Worm (Caenorhabditis elegans): ENCODE results near the gene fkh-9.

fkh-9 gene

DNA sequence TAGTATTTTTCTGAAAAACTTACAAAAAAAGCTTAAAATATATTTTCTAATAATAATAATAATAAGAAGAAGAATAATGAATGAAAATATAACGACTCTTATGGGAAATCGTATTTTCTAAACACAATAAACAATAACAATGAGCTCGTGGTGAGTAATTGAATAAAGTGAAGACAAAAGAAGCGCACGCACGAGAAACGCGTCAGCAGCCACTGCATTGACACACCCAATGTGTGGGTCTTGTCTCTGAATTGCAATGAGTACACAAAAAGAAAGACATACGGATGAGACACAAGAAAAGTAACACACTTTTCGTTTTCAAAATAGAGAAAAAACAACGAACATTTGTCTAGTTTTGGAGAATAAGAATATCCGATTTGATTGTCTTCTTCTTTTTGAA lies 23.4 kb downstream of the fkh-9 start, which contains the start of gene F35A5.8:
Gene F35A5.8 (minus strand): TSS at position 151 of the 400 bp plus-strand sequence.
- no peak for TF ChIP-seq ceh-24 (tag; optimal IDR thresholded peaks at IDR 0.05)
- peak; percentile 2 for TF ChIP-seq rnt-1 (tag; optimal IDR thresholded peaks at IDR 0.05)
- no peak for TF ChIP-seq eyg-1 (tag; optimal IDR thresholded peaks at IDR 0.05)
- peak; percentile 37 for TF ChIP-seq sox-4 (tag; optimal IDR thresholded peaks at IDR 0.05)
- peak; percentile 94 for TF ChIP-seq unc-42 (tag; optimal IDR thresholded peaks at IDR 0.05)
- TF ChIP-seq che-1 (tag; optimal IDR thresholded peaks at IDR 0.05), result no peak
- peak; percentile 45 for TF ChIP-seq unc-55 (GFP tag; optimal IDR thresholded peaks at IDR 0.05)
- TF ChIP-seq ttx-3 (tag; optimal IDR thresholded peaks at IDR 0.05), result peak; percentile 10
- TF ChIP-seq ceh-31 (tag; optimal IDR thresholded peaks at IDR 0.05), result peak; percentile 46
- TF ChIP-seq nhr-11 (tag; optimal IDR thresholded peaks at IDR 0.05), result no peak
- TF ChIP-seq ceh-2 (tag; optimal IDR thresholded peaks at IDR 0.05), result no peak
- peak; percentile 22 for TF ChIP-seq zip-5 (tag; optimal IDR thresholded peaks at IDR 0.05)
- TF ChIP-seq pax-1 (tag; optimal IDR thresholded peaks at IDR 0.05), result no peak
- no peak for TF ChIP-seq ceh-6 (GFP tag; optimal IDR thresholded peaks at IDR 0.05)
- TF ChIP-seq F13H6.1 (tag; optimal IDR thresholded peaks at IDR 0.05), result no peak
- no peak for TF ChIP-seq hlh-8 (tag; optimal IDR thresholded peaks at IDR 0.05)
- TF ChIP-seq ahr-1 (tag; optimal IDR thresholded peaks at IDR 0.05), result no peak
- no peak for TF ChIP-seq ref-2 (tag; optimal IDR thresholded peaks at IDR 0.05)
- no peak for TF ChIP-seq ceh-45 (GFP tag; IDR thresholded peaks at IDR 0.05)
- TF ChIP-seq sox-2 (GFP tag; IDR thresholded peaks at IDR 0.05), result peak; percentile 66
- TF ChIP-seq K09A11.1 (tag; optimal IDR thresholded peaks at IDR 0.05; ENCODE audit: insufficient read depth), result no peak
- no peak for TF ChIP-seq K02D7.2 (tag; optimal IDR thresholded peaks at IDR 0.05)
- TF ChIP-seq unc-3 (GFP tag; conservative IDR thresholded peaks at IDR 0.05), result no peak
- peak; percentile 16 for TF ChIP-seq unc-3 (tag; optimal IDR thresholded peaks at IDR 0.05)
- peak; percentile 47 for TF ChIP-seq tbx-2 (tag; optimal IDR thresholded peaks at IDR 0.05)
- TF ChIP-seq pha-4 (tag; optimal IDR thresholded peaks at IDR 0.05), result no peak
- TF ChIP-seq nfya-1 (tag; optimal IDR thresholded peaks at IDR 0.05), result peak; percentile 50
- TF ChIP-seq C08G9.2 (tag; optimal IDR thresholded peaks at IDR 0.05), result no peak
- no peak for TF ChIP-seq hlh-30 (tag; optimal IDR thresholded peaks at IDR 0.05; ENCODE audit: insufficient read depth)
- TF ChIP-seq mec-3 (tag; optimal IDR thresholded peaks at IDR 0.05; ENCODE audit: borderline replicate concordance), result no peak

DNA sequence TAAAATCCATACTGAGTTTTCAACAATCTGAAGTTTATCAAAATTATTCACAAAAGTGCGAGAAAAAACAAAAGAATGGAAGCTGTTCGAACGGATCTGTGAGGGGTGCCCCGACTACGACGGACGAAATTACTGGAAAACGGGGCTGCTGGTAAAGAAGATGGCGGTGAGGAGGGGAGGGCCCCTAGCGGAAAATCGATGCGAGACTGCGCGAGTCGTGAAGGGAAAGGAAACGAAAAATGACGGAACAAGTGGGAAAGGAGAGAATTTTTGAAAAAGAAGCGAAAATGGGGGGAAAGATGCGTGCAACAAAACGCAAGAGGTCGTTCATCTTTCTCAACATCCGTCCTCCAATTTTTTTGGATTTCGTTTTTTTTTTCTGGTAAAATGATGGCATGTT lies 24.0 kb downstream of the fkh-9 start:
- peak; percentile 1 for TF ChIP-seq sdc-2 (tag; optimal IDR thresholded peaks at IDR 0.05)
- peak; percentile 2 for TF ChIP-seq nfya-1 (tag; optimal IDR thresholded peaks at IDR 0.05)
- TF ChIP-seq ceh-34 (tag; optimal IDR thresholded peaks at IDR 0.05), result peak; percentile 28
- TF ChIP-seq unc-42 (tag; optimal IDR thresholded peaks at IDR 0.05), result peak; percentile 53
- TF ChIP-seq ceh-48 (tag; optimal IDR thresholded peaks at IDR 0.05), result peak; percentile 95
- no peak for TF ChIP-seq pag-3 (tag; optimal IDR thresholded peaks at IDR 0.05; ENCODE audit: borderline replicate concordance)
- no peak for TF ChIP-seq sox-4 (tag; optimal IDR thresholded peaks at IDR 0.05)
- no peak for TF ChIP-seq C08G9.2 (tag; optimal IDR thresholded peaks at IDR 0.05)
- peak; percentile 8 for TF ChIP-seq mec-3 (tag; optimal IDR thresholded peaks at IDR 0.05; ENCODE audit: borderline replicate concordance)
- peak; percentile 21 for TF ChIP-seq ceh-31 (tag; optimal IDR thresholded peaks at IDR 0.05)
- TF ChIP-seq ref-2 (tag; optimal IDR thresholded peaks at IDR 0.05), result peak; percentile 13

DNA sequence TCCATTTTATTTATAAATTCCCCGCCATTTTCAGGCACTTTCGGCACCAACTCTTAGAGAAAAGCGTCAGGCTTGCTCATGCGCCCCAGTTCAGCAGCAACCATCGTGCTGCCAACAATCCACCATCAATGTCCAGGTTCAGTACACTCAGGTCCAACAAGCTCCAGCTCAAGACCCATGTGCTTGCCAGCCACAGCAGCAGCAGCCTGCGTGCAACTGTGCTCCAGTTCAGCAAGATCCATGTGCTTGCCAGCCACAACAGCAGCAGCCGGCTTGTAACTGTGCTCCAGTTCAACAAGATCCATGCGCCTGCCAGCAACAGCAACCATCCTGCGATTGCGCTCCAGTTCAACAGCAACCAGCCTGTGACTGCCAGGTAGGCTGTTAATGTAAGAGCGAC lies 28.5 kb downstream of the fkh-9 start:
- TF ChIP-seq odd-2 (tag; optimal IDR thresholded peaks at IDR 0.05), result no peak
- no peak for TF ChIP-seq ceh-2 (tag; optimal IDR thresholded peaks at IDR 0.05)
- TF ChIP-seq npax-4 (tag; optimal IDR thresholded peaks at IDR 0.05), result no peak
- TF ChIP-seq dve-1 (tag; optimal IDR thresholded peaks at IDR 0.05), result no peak
- TF ChIP-seq madf-2 (tag; optimal IDR thresholded peaks at IDR 0.05), result no peak
- no peak for TF ChIP-seq elt-2 (tag; optimal IDR thresholded peaks at IDR 0.05)
- no peak for TF ChIP-seq ceh-6 (GFP tag; optimal IDR thresholded peaks at IDR 0.05)
- TF ChIP-seq hlh-15 (tag; optimal IDR thresholded peaks at IDR 0.05), result no peak
- no peak for TF ChIP-seq ceh-24 (tag; optimal IDR thresholded peaks at IDR 0.05)
- no peak for TF ChIP-seq fkh-6 (tag; optimal IDR thresholded peaks at IDR 0.05)
- no peak for TF ChIP-seq ceh-19 (GFP tag; optimal IDR thresholded peaks at IDR 0.05)
- no peak for TF ChIP-seq lim-6 (tag; optimal IDR thresholded peaks at IDR 0.05)

Data from whole organism, late embryonic.